Worm (Caenorhabditis elegans) whole organism, L2 larva: ENCODE data around the gene nfyc-1.

Source experiments
- blmp-1 ChIP-seq: sonication (generic microtip); optimal IDR thresholded peaks from 2 replicates; lab custom pipeline; 2017; ENCODE audit warnings: missing genetic modification characterization, mild to moderate bottlenecking, missing compliant biosample characterization, antibody characterized with exemption, moderate library complexity; ENCODE audit not compliant: insufficient read depth
- egl-27 ChIP-seq: sonication (generic microtip); optimal IDR thresholded peaks from 3 replicates; lab custom pipeline; 2017; ENCODE audit warnings: missing biosample characterization, missing genetic modification reagents, missing genetic modification characterization
- nhr-11 ChIP-seq: fragments of 150-350 bp; optimal IDR thresholded peaks from 2 replicates; lab custom pipeline; 2014; ENCODE audit warnings: missing biosample characterization, missing genetic modification characterization
- nhr-25 ChIP-seq: fragments of 150-350 bp; sonication (generic microtip); optimal IDR thresholded peaks from 3 replicates; lab custom pipeline; 2014; ENCODE audit warnings: missing biosample characterization, missing genetic modification characterization
- nhr-6 ChIP-seq: fragments of 150-350 bp; optimal IDR thresholded peaks from 2 replicates; lab custom pipeline; 2014; ENCODE audit warnings: missing biosample characterization, missing genetic modification characterization

DNA sequence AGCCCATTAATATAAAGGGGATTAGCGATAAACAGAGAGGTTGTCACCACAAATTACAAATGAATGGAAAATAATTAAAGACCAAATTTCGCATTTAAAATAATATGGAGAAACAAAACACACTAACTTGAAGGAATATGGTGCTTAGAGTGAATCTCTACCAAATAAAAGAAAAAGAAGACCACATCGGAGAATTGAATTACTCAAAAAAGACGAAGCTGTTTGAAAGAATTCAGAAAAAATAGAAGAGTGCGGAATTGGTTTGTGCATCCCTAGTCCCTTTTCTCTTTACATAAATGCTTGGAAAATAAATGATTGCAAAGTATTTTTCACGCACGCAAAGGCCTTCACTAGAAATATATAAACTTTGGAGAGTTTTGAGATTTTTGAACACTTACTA, 30.2 kb downstream of the nfyc-1 start:
- TF ChIP-seq blmp-1 (tag; lab: Kevin White, UChicago) = no peak
- TF ChIP-seq nhr-25 = no peak
- no peak for TF ChIP-seq nhr-6 (tag; lab: Kevin White, UChicago)
- no peak for TF ChIP-seq egl-27 (tag; lab: Kevin White, UChicago)
- no peak for TF ChIP-seq nhr-11 (tag; lab: Kevin White, UChicago)
